Worm (Caenorhabditis elegans) whole organism, young adult: ENCODE measurements around the gene K11H12.6.

Experiments
- Y67H2A.10 ChIP-seq: fragments of 200-800 bp; sonication (Bioruptor generic); conservative IDR thresholded peaks from 2 replicates; pipeline ENCODE4 v1.3.6; 2022; ENCODE audit warnings: missing genetic modification reagents, missing genetic modification characterization, missing compliant biosample characterization
- athp-1 ChIP-seq: sonication (generic microtip); optimal IDR thresholded peaks from 2 replicates; lab custom pipeline; 2017; ENCODE audit warnings: mild to moderate bottlenecking, missing genetic modification characterization, missing compliant biosample characterization

DNA sequence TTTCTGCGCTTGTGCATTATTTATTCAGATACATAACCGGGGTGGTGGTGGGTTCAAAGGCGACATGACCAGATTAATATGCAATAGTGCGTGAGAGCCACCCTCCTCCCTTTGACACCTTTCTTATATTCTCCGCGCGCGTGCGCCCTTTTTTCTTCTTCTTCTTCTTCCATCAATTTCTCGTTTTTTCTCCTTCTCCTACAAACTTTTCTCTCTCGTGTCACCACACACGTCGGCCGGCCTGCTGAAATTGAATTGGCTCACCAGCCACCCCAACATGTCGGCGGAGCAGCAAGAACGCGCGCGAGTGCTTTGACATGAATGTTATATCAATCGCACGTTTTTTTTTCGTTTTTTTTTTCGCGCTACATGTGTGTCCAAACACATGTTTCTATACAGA, 7.5 kb upstream of the K11H12.6 start:
- TF ChIP-seq athp-1 (tag; lab: Kevin White, UChicago): no peak
- no peak for TF ChIP-seq Y67H2A.10 (GFP tag; lab: Robert Waterston, UW)
